Worm (Caenorhabditis elegans) whole organism, L2 larva: ENCODE data around the gene fbxa-181.

Experiments
- R02D3.7 ChIP-seq: fragments of 150-350 bp; optimal IDR thresholded peaks from 2 replicates; lab custom pipeline; 2014; ENCODE audit warnings: missing biosample characterization, missing genetic modification characterization
- ceh-16 ChIP-seq: fragments of 150-350 bp; optimal IDR thresholded peaks from 2 replicates; lab custom pipeline; 2014; ENCODE audit warnings: missing biosample characterization, missing genetic modification characterization
- fos-1 ChIP-seq: fragments of 150-350 bp; optimal IDR thresholded peaks from 2 replicates; lab custom pipeline; 2014; ENCODE audit warnings: missing biosample characterization, missing genetic modification characterization
- lin-39 ChIP-seq: fragments of 150-350 bp; optimal IDR thresholded peaks from 2 replicates; lab custom pipeline; 2014; ENCODE audit warnings: missing biosample characterization, missing genetic modification reagents, missing genetic modification characterization
- snpc-4 ChIP-seq: fragments of 150-350 bp; optimal IDR thresholded peaks from 2 replicates; lab custom pipeline; 2014; ENCODE audit warnings: missing biosample characterization, missing genetic modification characterization
- ztf-4 ChIP-seq: fragments of 150-350 bp; optimal IDR thresholded peaks from 2 replicates; lab custom pipeline; 2014; ENCODE audit warnings: missing biosample characterization, missing genetic modification characterization

- TF ChIP-seq snpc-4 (tag; lab: Kevin White, UChicago): no peak
- no peak for TF ChIP-seq R02D3.7 (tag; lab: Kevin White, UChicago)
- no peak for TF ChIP-seq ceh-16 (tag; lab: Kevin White, UChicago)
- no peak for TF ChIP-seq ztf-4 (tag; lab: Kevin White, UChicago)
- TF ChIP-seq fos-1: no peak
- no peak for TF ChIP-seq lin-39 (tag; lab: Kevin White, UChicago)
Observed at ce11 chrV:13762426-13763127, 36.9 kb downstream of the fbxa-181 start, which contains the start of gene F20G2.6.
